Worm (Caenorhabditis elegans): ENCODE data around the gene sax-1.

DNA sequence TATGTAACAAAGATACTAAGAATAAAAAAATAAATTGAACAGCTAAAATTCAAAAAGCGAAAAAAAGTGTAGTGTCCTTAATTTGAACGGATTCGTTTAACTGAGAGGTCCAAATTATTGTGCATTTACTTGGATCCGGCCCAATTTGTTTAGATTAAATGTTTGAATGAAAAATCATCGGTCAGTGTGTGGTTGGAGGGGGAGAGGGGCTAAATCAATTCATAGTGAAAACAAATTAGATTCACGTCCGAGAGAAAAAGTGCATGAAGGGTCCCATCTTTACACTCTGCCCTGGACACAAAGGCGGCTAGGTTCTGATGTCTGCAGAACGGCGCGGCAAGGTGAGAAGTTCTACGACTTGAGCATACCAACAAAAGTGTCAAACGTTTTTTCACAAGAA is 31.1 kb downstream of the sax-1 start:
- TF ChIP-seq nhr-77 (tag; optimal IDR thresholded peaks at IDR 0.05): no peak
- no peak for TF ChIP-seq ztf-11 (tag; optimal IDR thresholded peaks at IDR 0.05)
- no peak for TF ChIP-seq fkh-10 (GFP tag; optimal IDR thresholded peaks at IDR 0.05)
- no peak for TF ChIP-seq nhr-237 (tag; optimal IDR thresholded peaks at IDR 0.05)
- no peak for TF ChIP-seq nhr-12 (tag; optimal IDR thresholded peaks at IDR 0.05)
- TF ChIP-seq lin-39 (tag; optimal IDR thresholded peaks at IDR 0.05): no peak
- TF ChIP-seq skn-1 (tag; optimal IDR thresholded peaks at IDR 0.05): no peak
- no peak for TF ChIP-seq ama-1 (optimal IDR thresholded peaks at IDR 0.05)
- TF ChIP-seq pha-4 (tag; optimal IDR thresholded peaks at IDR 0.05): no peak
- no peak for TF ChIP-seq hmg-11 (tag; optimal IDR thresholded peaks at IDR 0.05)
- TF ChIP-seq ceh-9 (tag; optimal IDR thresholded peaks at IDR 0.05): no peak
- no peak for TF ChIP-seq aly-2 (tag; optimal IDR thresholded peaks at IDR 0.05)
- no peak for TF ChIP-seq zag-1 (tag; optimal IDR thresholded peaks at IDR 0.05)

Measured in whole organism, L3 larva.